Worm (Caenorhabditis elegans) whole organism, early embryonic: Measurements from ENCODE around the gene W02F12.8.

Experiments used
- aly-1 ChIP-seq: sonication (generic microtip); optimal IDR thresholded peaks from 2 replicates; lab custom pipeline; 2016; ENCODE audit warnings: missing genetic modification characterization, missing compliant biosample characterization
- ama-1 ChIP-seq: fragments of 150-350 bp; optimal IDR thresholded peaks from 2 replicates; lab custom pipeline; 2014
- ets-7 ChIP-seq: sonication (generic microtip); optimal IDR thresholded peaks from 2 replicates; lab custom pipeline; 2016; ENCODE audit warnings: missing genotype, missing genetic modification characterization, missing compliant biosample characterization
- hmg-4 ChIP-seq: fragments of 200-800 bp; sonication (Bioruptor generic); optimal IDR thresholded peaks from 2 replicates; lab custom pipeline; 2018; ENCODE audit warnings: mild to moderate bottlenecking, missing genetic modification characterization, missing compliant biosample characterization
- pes-1 ChIP-seq: fragments of 200-800 bp; sonication (Bioruptor generic); IDR thresholded peaks from 2 replicates; pipeline ENCODE4 v1.3.6; 2022; ENCODE audit warnings: missing genetic modification reagents, missing genetic modification characterization, missing compliant biosample characterization
- tbx-11 ChIP-seq: fragments of 200-800 bp; sonication (Bioruptor generic); IDR thresholded peaks from 2 replicates; pipeline ENCODE4 v1.3.6; 2022; ENCODE audit warnings: missing genetic modification characterization, missing compliant biosample characterization
- tra-4 ChIP-seq: sonication (generic microtip); optimal IDR thresholded peaks from 2 replicates; lab custom pipeline; 2017; ENCODE audit warnings: missing genetic modification characterization, missing compliant biosample characterization

ce11 chrV:6732995-6733394, 38.4 kb upstream of the W02F12.8 start, which contains the start of gene grl-8:
- TF ChIP-seq ama-1 (lab: Kevin White, UChicago), result no peak
- no peak for TF ChIP-seq tra-4
- TF ChIP-seq tbx-11 (GFP tag; lab: Robert Waterston, UW), result no peak
- no peak for TF ChIP-seq ets-7
- TF ChIP-seq pes-1 (GFP tag; lab: Robert Waterston, UW), result no peak
- no peak for TF ChIP-seq hmg-4 (GFP tag; lab: Kevin White, UChicago)
- no peak for TF ChIP-seq aly-1 (tag; lab: Kevin White, UChicago)
